Worm (Caenorhabditis elegans) whole organism, mixed stage, embryonic: ENCODE measurements around the gene Y54F10BM.23.

Source experiments
- M03D4.4 ChIP-seq: sonication (generic microtip); optimal IDR thresholded peaks from 2 replicates; lab custom pipeline; 2017; ENCODE audit warnings: mild to moderate bottlenecking, missing genetic modification characterization, missing compliant biosample characterization
- bed-3 ChIP-seq: fragments of 200-800 bp; sonication (Bioruptor generic); optimal IDR thresholded peaks from 3 replicates; lab custom pipeline; 2018; ENCODE audit warnings: mild to moderate bottlenecking, missing genetic modification characterization, moderate library complexity, missing compliant biosample characterization
- blmp-1 ChIP-seq: fragments of 150-350 bp; optimal IDR thresholded peaks from 2 replicates; lab custom pipeline; 2014; ENCODE audit warnings: missing biosample characterization, missing genetic modification characterization
- ceh-39 ChIP-seq: fragments of 150-350 bp; optimal IDR thresholded peaks from 2 replicates; lab custom pipeline; 2014; ENCODE audit warnings: missing biosample characterization, missing genetic modification characterization
- ceh-43 ChIP-seq: fragments of 200-800 bp; sonication (Bioruptor generic); optimal IDR thresholded peaks from 2 replicates; lab custom pipeline; 2018; ENCODE audit warnings: mild to moderate bottlenecking, missing genetic modification characterization, moderate library complexity, missing compliant biosample characterization
- ceh-83 ChIP-seq: fragments of 200-800 bp; sonication (Bioruptor generic); optimal IDR thresholded peaks from 2 replicates; lab custom pipeline; 2018; ENCODE audit warnings: mild to moderate bottlenecking, missing genetic modification characterization, missing compliant biosample characterization
- drap-1 ChIP-seq: fragments of 200-800 bp; sonication (Bioruptor generic); optimal IDR thresholded peaks from 3 replicates; lab custom pipeline; 2018; ENCODE audit warnings: mild to moderate bottlenecking, missing genetic modification characterization, missing compliant biosample characterization
- elt-3 ChIP-seq: fragments of 150-350 bp; optimal IDR thresholded peaks from 2 replicates; lab custom pipeline; 2014; ENCODE audit warnings: missing biosample characterization, missing genetic modification characterization
- flh-1 ChIP-seq: fragments of 200-800 bp; sonication (Bioruptor generic); optimal IDR thresholded peaks from 2 replicates; lab custom pipeline; 2018; ENCODE audit warnings: mild to moderate bottlenecking, missing genetic modification characterization, moderate library complexity, missing compliant biosample characterization
- ham-2 ChIP-seq: fragments of 200-800 bp; sonication (Bioruptor generic); optimal IDR thresholded peaks from 2 replicates; lab custom pipeline; 2018; ENCODE audit warnings: mild to moderate bottlenecking, missing genetic modification characterization, missing compliant biosample characterization
- hlh-1 ChIP-seq: fragments of 150-350 bp; optimal IDR thresholded peaks from 2 replicates; lab custom pipeline; 2014; ENCODE audit warnings: missing biosample characterization, missing genetic modification reagents, missing genetic modification characterization
- lin-13 ChIP-seq: fragments of 150-350 bp; optimal IDR thresholded peaks from 2 replicates; lab custom pipeline; 2014; ENCODE audit warnings: missing biosample characterization, missing genetic modification characterization
- lin-32 ChIP-seq: fragments of 200-800 bp; sonication (Bioruptor generic); optimal IDR thresholded peaks from 2 replicates; lab custom pipeline; 2018; ENCODE audit warnings: mild to moderate bottlenecking, missing genetic modification characterization, missing compliant biosample characterization
- lsy-2 ChIP-seq: fragments of 150-350 bp; optimal IDR thresholded peaks from 2 replicates; lab custom pipeline; 2014; ENCODE audit warnings: missing biosample characterization, missing genetic modification characterization
- mab-5 ChIP-seq: fragments of 150-350 bp; optimal IDR thresholded peaks from 2 replicates; lab custom pipeline; 2014; ENCODE audit warnings: missing biosample characterization, missing genetic modification characterization
- mep-1 ChIP-seq: fragments of 150-350 bp; optimal IDR thresholded peaks from 2 replicates; lab custom pipeline; 2017; ENCODE audit warnings: missing biosample characterization, missing genetic modification reagents, missing genetic modification characterization, inconsistent platforms
- mls-2 ChIP-seq: sonication (generic microtip); optimal IDR thresholded peaks from 2 replicates; lab custom pipeline; 2016; ENCODE audit warnings: mild to moderate bottlenecking, missing genetic modification characterization, moderate library complexity, missing compliant biosample characterization
- nhr-12 ChIP-seq: fragments of 150-350 bp; optimal IDR thresholded peaks from 2 replicates; lab custom pipeline; 2014; ENCODE audit warnings: missing biosample characterization, missing genetic modification characterization
- nhr-2 ChIP-seq: fragments of 150-350 bp; optimal IDR thresholded peaks from 2 replicates; lab custom pipeline; 2014; ENCODE audit warnings: missing biosample characterization, missing genetic modification characterization
- nhr-237 ChIP-seq: fragments of 150-350 bp; optimal IDR thresholded peaks from 2 replicates; lab custom pipeline; 2014; ENCODE audit warnings: missing biosample characterization, missing genetic modification characterization
- nhr-76 ChIP-seq: sonication (generic microtip); optimal IDR thresholded peaks from 2 replicates; lab custom pipeline; 2017; ENCODE audit warnings: missing biosample characterization, missing genetic modification characterization
- pha-4 ChIP-seq: fragments of 150-350 bp; optimal IDR thresholded peaks from 2 replicates; lab custom pipeline; 2018; ENCODE audit warnings: missing biosample characterization, missing genetic modification reagents, missing genetic modification characterization
- sem-2 ChIP-seq: fragments of 200-800 bp; sonication (Bioruptor generic); optimal IDR thresholded peaks from 2 replicates; lab custom pipeline; 2018; ENCODE audit warnings: mild to moderate bottlenecking, missing genetic modification characterization, missing compliant biosample characterization
- snpc-4 ChIP-seq: fragments of 150-350 bp; optimal IDR thresholded peaks from 2 replicates; lab custom pipeline; 2014; ENCODE audit warnings: missing biosample characterization, missing genetic modification characterization
- sptf-1 ChIP-seq: sonication (generic microtip); optimal IDR thresholded peaks from 2 replicates; lab custom pipeline; 2017; ENCODE audit warnings: mild to moderate bottlenecking, missing genetic modification characterization, moderate library complexity, missing compliant biosample characterization
- unc-120 ChIP-seq: sonication (generic microtip); optimal IDR thresholded peaks from 2 replicates; lab custom pipeline; 2017; ENCODE audit warnings: missing genetic modification characterization, missing compliant biosample characterization; ENCODE audit not compliant: poor library complexity, severe bottlenecking
- unc-39 ChIP-seq: fragments of 150-350 bp; optimal IDR thresholded peaks from 2 replicates; lab custom pipeline; 2014; ENCODE audit warnings: missing biosample characterization, missing genetic modification characterization
- unc-62 ChIP-seq: fragments of 150-350 bp; optimal IDR thresholded peaks from 2 replicates; lab custom pipeline; 2014; ENCODE audit warnings: missing biosample characterization, missing genetic modification reagents, missing genetic modification characterization
- zip-8 ChIP-seq: fragments of 150-350 bp; optimal IDR thresholded peaks from 2 replicates; lab custom pipeline; 2014; ENCODE audit warnings: missing biosample characterization, missing genetic modification characterization
- ztf-11 ChIP-seq: fragments of 150-350 bp; optimal IDR thresholded peaks from 2 replicates; lab custom pipeline; 2014; ENCODE audit warnings: missing biosample characterization, missing genetic modification characterization

Gene Y54F10BM.23

ce11 chrIII:2294736-2295135 is 15.4 kb upstream of the Y54F10BM.23 start:
- no peak for TF ChIP-seq M03D4.4 (tag; lab: Kevin White, UChicago)
- peak; percentile 68 for TF ChIP-seq pha-4
- no peak for TF ChIP-seq mls-2 (tag; lab: Kevin White, UChicago)
- TF ChIP-seq nhr-2: no peak
- TF ChIP-seq bed-3 (GFP tag; lab: Kevin White, UChicago): no peak
- no peak for TF ChIP-seq lin-13 (tag; lab: Kevin White, UChicago)
- TF ChIP-seq, all 35 proteins: peak for 1

- TF ChIP-seq drap-1 (no peak), elt-3 (tag; lab: Kevin White, UChicago) (no peak), sptf-1 (tag; lab: Kevin White, UChicago) (no peak), ceh-83 (no peak), lin-32 (GFP tag; lab: Kevin White, UChicago) (no peak), ceh-43 (no peak), flh-1 (GFP tag; lab: Kevin White, UChicago) (no peak), unc-62 (GFP tag; lab: Kevin White, UChicago) (no peak), nhr-76 (no peak), lin-13 (tag; lab: Kevin White, UChicago) (no peak)
Measured at ce11 chrIII:2291139-2291538, 11.8 kb upstream of the Y54F10BM.23 start, which contains the start of gene fbxa-219. Gene fbxa-219 (plus strand): TSS chrIII:2291415.

ce11 chrIII:2288261-2288660 is 8.9 kb upstream of the Y54F10BM.23 start:
- TF ChIP-seq blmp-1 (tag; lab: Kevin White, UChicago) (no peak), unc-120 (no peak), mab-5 (no peak), elt-3 (tag; lab: Kevin White, UChicago) (no peak), sptf-1 (tag; lab: Kevin White, UChicago) (no peak), ceh-43 (no peak), nhr-237 (tag; lab: Kevin White, UChicago) (no peak), lin-13 (tag; lab: Kevin White, UChicago) (no peak), nhr-76 (no peak), nhr-12 (tag; lab: Kevin White, UChicago) (no peak), unc-62 (GFP tag; lab: Kevin White, UChicago) (no peak), ceh-83 (no peak), drap-1 (no peak), lin-32 (GFP tag; lab: Kevin White, UChicago) (no peak), ham-2 (GFP tag; lab: Kevin White, UChicago) (no peak), zip-8 (no peak), unc-39 (no peak), ztf-11 (tag; lab: Kevin White, UChicago) (no peak), pha-4 (no peak), sem-2 (GFP tag; lab: Kevin White, UChicago) (no peak)

ce11 chrIII:2283341-2283847 is 4.0 kb upstream of the Y54F10BM.23 start:
- TF ChIP-seq ham-2 (GFP tag; lab: Kevin White, UChicago) (no peak), sem-2 (GFP tag; lab: Kevin White, UChicago) (no peak), mep-1 (no peak)

ce11 chrIII:2281975-2282957 is 2.9 kb upstream of the Y54F10BM.23 start, which contains the start of gene Y54F10BM.3:
Gene Y54F10BM.3 (plus strand): TSS chrIII:2282025.
- no peak for TF ChIP-seq nhr-2
- TF ChIP-seq unc-62 (GFP tag; lab: Kevin White, UChicago): no peak
- peak; percentile 25 for TF ChIP-seq ceh-39
- no peak for TF ChIP-seq elt-3 (tag; lab: Kevin White, UChicago)
- no peak for TF ChIP-seq lin-13 (tag; lab: Kevin White, UChicago)
- TF ChIP-seq lin-32 (GFP tag; lab: Kevin White, UChicago): no peak
- TF ChIP-seq mls-2 (tag; lab: Kevin White, UChicago): no peak
- no peak for TF ChIP-seq ceh-43
- TF ChIP-seq snpc-4 (tag; lab: Kevin White, UChicago): no peak
- no peak for TF ChIP-seq lsy-2 (tag; lab: Kevin White, UChicago)
- peak; percentile 23 for TF ChIP-seq sptf-1 (tag; lab: Kevin White, UChicago)
- TF ChIP-seq hlh-1: no peak
- TF ChIP-seq mep-1: no peak
- no peak for TF ChIP-seq ham-2 (GFP tag; lab: Kevin White, UChicago)
- no peak for TF ChIP-seq M03D4.4 (tag; lab: Kevin White, UChicago)
- TF ChIP-seq sem-2 (GFP tag; lab: Kevin White, UChicago): no peak
- TF ChIP-seq nhr-12 (tag; lab: Kevin White, UChicago): no peak
